Fruit fly (Drosophila melanogaster) whole organism, embryonic: Measurements from ENCODE around the gene CG6000.

ENCODE experiments used
- CG10543 ChIP-seq: fragments of 200-800 bp; sonication (Bioruptor generic); optimal IDR thresholded peaks from 3 replicates; lab custom pipeline; 2017; ENCODE audit warnings: missing biosample characterization, mild to moderate bottlenecking, missing genetic modification characterization, moderate library complexity
- CG8478 ChIP-seq: fragments of >200 bp; optimal IDR thresholded peaks from 2 replicates; lab custom pipeline; 2018
- Dll ChIP-seq: fragments of 200-800 bp; sonication (Bioruptor generic); IDR thresholded peaks from 4 replicates; pipeline ENCODE4 v1.3.6; 2022; ENCODE audit warnings: missing biosample characterization, missing genetic modification characterization; ENCODE audit not compliant: partially characterized antibody

DNA sequence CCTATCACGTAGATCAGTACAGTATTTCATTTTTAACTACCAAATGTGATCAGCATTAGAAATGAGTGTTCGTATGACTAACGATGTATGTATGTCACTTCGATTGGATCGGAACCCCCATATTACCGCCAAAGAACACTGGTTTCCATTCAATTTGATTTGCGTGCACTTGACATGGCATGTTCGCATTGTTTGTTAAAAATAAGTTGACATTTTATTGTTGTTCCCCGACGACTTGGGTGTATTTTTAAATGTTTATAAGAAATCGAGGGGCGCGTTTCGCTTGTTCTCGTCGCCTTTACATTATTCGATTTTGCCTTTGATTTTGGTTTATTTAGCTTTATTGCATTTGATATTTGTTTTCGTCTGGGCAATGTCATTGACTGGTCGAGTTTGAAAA, 38.7 kb upstream of the CG6000 start:
- TF ChIP-seq Dll (GFP tag; lab: Robert Waterston, UW): no peak
- TF ChIP-seq CG8478: no peak
- TF ChIP-seq CG10543: no peak
